ENCODE assay signal across 1 fruit fly cellular context in the genomic region with DNA sequence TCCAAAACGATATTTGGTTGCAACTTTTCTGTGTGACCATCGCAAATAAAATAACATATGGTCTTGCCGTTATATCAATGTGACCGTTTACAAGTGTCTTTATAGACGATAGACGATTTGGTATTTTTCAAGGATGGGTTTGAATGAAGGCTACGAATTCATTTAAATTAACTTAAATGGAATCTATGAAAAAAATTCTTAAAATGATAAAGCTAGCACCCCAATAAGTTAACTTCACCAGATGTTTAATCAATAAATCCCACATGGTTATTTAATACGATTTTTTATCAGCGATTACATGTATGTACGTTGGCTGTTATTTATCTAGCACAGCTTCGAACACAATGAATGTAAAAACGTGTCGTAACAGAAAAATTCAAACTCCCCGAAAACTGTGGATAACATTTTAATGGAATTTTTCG.
A peak's percentile ranks its signal among the peaks of the same experiment; 100 is the strongest.
TF ChIP-seq lines count a peak whose summit lies in the region.

No protein-coding gene starts in this region.

TF ChIP-seq in whole organism, embryonic, 481 proteins besides CTCF, POLR2A, EP300 and RAD21 (continued from another document):
- peak; percentile 31; the same call in 1 of the 2 replicates for TF ChIP-seq Bgb (GFP tag; IDR thresholded peaks at IDR 0.05; lab: Robert Waterston, UW; ENCODE audit: partially characterized antibody)
- 0 out of 3 replicates have a peak, but pooled peaks have one; percentile 50 for TF ChIP-seq Opbp (GFP tag; IDR thresholded peaks at IDR 0.05; lab: Robert Waterston, UW; ENCODE audit: partially characterized antibody)
- peak; percentile 98 for TF ChIP-seq CG6654 (GFP tag; optimal IDR thresholded peaks at IDR 0.05; lab: Kevin White, UChicago)
- TF ChIP-seq Lpt (GFP tag; optimal IDR thresholded peaks at IDR 0.05; lab: Kevin White, UChicago): no peak
- peak; percentile 39 to 88 for TF ChIP-seq crp (GFP tag; optimal IDR thresholded peaks at IDR 0.05; lab: Kevin White, UChicago)
- peak; percentile 76 for TF ChIP-seq CG9797 (GFP tag; optimal IDR thresholded peaks at IDR 0.05; lab: Kevin White, UChicago)
- TF ChIP-seq CG2712 (tag; optimal IDR thresholded peaks at IDR 0.05; lab: Kevin White, UChicago): no peak
- peak; percentile 71 for TF ChIP-seq CG9437 (GFP tag; optimal IDR thresholded peaks at IDR 0.05; lab: Kevin White, UChicago)
- peak; percentile 48 for TF ChIP-seq E2f2 (GFP tag; IDR thresholded peaks at IDR 0.05; lab: Robert Waterston, UW)
- TF ChIP-seq CG30020 (tag; optimal IDR thresholded peaks at IDR 0.05; lab: Kevin White, UChicago): peak; percentile 13
- TF ChIP-seq Hmr (GFP tag; optimal IDR thresholded peaks at IDR 0.05; lab: Kevin White, UChicago): no peak
- no peak for TF ChIP-seq CG12299 (tag; optimal IDR thresholded peaks at IDR 0.05; lab: Kevin White, UChicago)
- peak; percentile 59 for TF ChIP-seq pita (GFP tag; optimal IDR thresholded peaks at IDR 0.05; lab: Kevin White, UChicago)
- TF ChIP-seq knrl (GFP tag; IDR thresholded peaks at IDR 0.05; lab: Robert Waterston, UW; ENCODE audit: partially characterized antibody): peak; percentile 35; the same call in 1 of the 3 replicates
- peak; percentile 52 for TF ChIP-seq CG11504 (tag; optimal IDR thresholded peaks at IDR 0.05; lab: Kevin White, UChicago)
- TF ChIP-seq CG13287 (GFP tag; IDR thresholded peaks at IDR 0.05; lab: Robert Waterston, UW; ENCODE audit: partially characterized antibody): peak; percentile 35; the same call in 1 of the 2 replicates
- TF ChIP-seq YL-1 (GFP tag; optimal IDR thresholded peaks at IDR 0.05; lab: Kevin White, UChicago): peak; percentile 4
- peak; percentile 97 for TF ChIP-seq stwl (tag; optimal IDR thresholded peaks at IDR 0.05; lab: Kevin White, UChicago)
- TF ChIP-seq z (GFP tag; IDR thresholded peaks at IDR 0.05; lab: Robert Waterston, UW): no peak
- TF ChIP-seq CG4617 (GFP tag; optimal IDR thresholded peaks at IDR 0.05; lab: Kevin White, UChicago; ENCODE audit: borderline replicate concordance): peak; percentile 77
- peak; percentile 6 for TF ChIP-seq ftz-f1 (GFP tag; optimal IDR thresholded peaks at IDR 0.05; lab: Kevin White, UChicago)
- TF ChIP-seq zen (tag; optimal IDR thresholded peaks at IDR 0.05; lab: Kevin White, UChicago): peak; percentile 1
- TF ChIP-seq Myb (GFP tag; optimal IDR thresholded peaks at IDR 0.05; lab: Kevin White, UChicago): peak; percentile 92
- peak; percentile 44 for TF ChIP-seq phol (tag; optimal IDR thresholded peaks at IDR 0.05; lab: Kevin White, UChicago)
